Fruit fly (Drosophila melanogaster): ENCODE measurements around the gene Ucp4B.

- TF ChIP-seq sage (GFP tag; optimal IDR thresholded peaks at IDR 0.05) = no peak
- TF ChIP-seq sv (GFP tag; optimal IDR thresholded peaks at IDR 0.05) = no peak
- no peak for TF ChIP-seq psq (GFP tag; optimal IDR thresholded peaks at IDR 0.05)
- no peak for TF ChIP-seq Hr83 (GFP tag; optimal IDR thresholded peaks at IDR 0.05; ENCODE audit: poor library complexity, severe bottlenecking)
- TF ChIP-seq N (GFP tag; optimal IDR thresholded peaks at IDR 0.05) = no peak
- TF ChIP-seq pan (optimal IDR thresholded peaks at IDR 0.05) = no peak
- TF ChIP-seq lola (GFP tag; optimal IDR thresholded peaks at IDR 0.05) = no peak
Measured at dm6 chr2L:6000065-6000464, 30.4 kb downstream of the Ucp4B start, which contains the start of gene Tsp26A.
